Fruit fly (Drosophila melanogaster) whole organism, pupa: Measurements from ENCODE around the gene fog.

ENCODE experiments used
- CG10348 ChIP-seq: fragments of 200-800 bp; sonication (Bioruptor generic); IDR thresholded peaks from 2 replicates; pipeline ENCODE4 v1.3.6; 2022; ENCODE audit warnings: missing biosample characterization, missing genetic modification characterization
- CG14655 ChIP-seq: fragments of 200-800 bp; sonication (Bioruptor generic); optimal IDR thresholded peaks from 3 replicates; lab custom pipeline; 2017; ENCODE audit warnings: mild to moderate bottlenecking, missing biosample characterization, missing genetic modification reagents, missing genetic modification characterization
- CG15710 ChIP-seq: fragments of 200-800 bp; sonication (Bioruptor generic); optimal IDR thresholded peaks from 2 replicates; lab custom pipeline; 2018; ENCODE audit warnings: missing biosample characterization, mild to moderate bottlenecking, missing genetic modification characterization, moderate library complexity
- CG17806 ChIP-seq: fragments of 200-800 bp; sonication (Bioruptor generic); optimal IDR thresholded peaks from 2 replicates; lab custom pipeline; 2018; ENCODE audit warnings: missing biosample characterization, mild to moderate bottlenecking, missing genetic modification characterization, moderate library complexity
- CG32121 ChIP-seq: fragments of 200-800 bp; sonication (Bioruptor generic); IDR thresholded peaks from 2 replicates; pipeline ENCODE4 v1.3.6; 2022; ENCODE audit warnings: missing biosample characterization, missing genetic modification characterization
- CG34367 ChIP-seq: fragments of 200-800 bp; sonication (Bioruptor generic); optimal IDR thresholded peaks from 2 replicates; lab custom pipeline; 2018; ENCODE audit warnings: missing biosample characterization, mild to moderate bottlenecking, missing genetic modification characterization
- CG8159 ChIP-seq: fragments of 200-800 bp; sonication (Bioruptor generic); optimal IDR thresholded peaks from 3 replicates; lab custom pipeline; 2018; ENCODE audit warnings: missing biosample characterization, mild to moderate bottlenecking, missing genetic modification characterization, moderate library complexity
- CG9948 ChIP-seq: fragments of 200-800 bp; sonication (Bioruptor generic); optimal IDR thresholded peaks from 2 replicates; lab custom pipeline; 2018; ENCODE audit warnings: missing biosample characterization, mild to moderate bottlenecking, missing genetic modification characterization, moderate library complexity
- D1 ChIP-seq: fragments of 200-800 bp; sonication (Bioruptor generic); optimal IDR thresholded peaks from 2 replicates; lab custom pipeline; 2018; ENCODE audit warnings: missing biosample characterization, mild to moderate bottlenecking, missing genetic modification characterization, moderate library complexity
- EcR ChIP-seq: fragments of 200-800 bp; sonication (Bioruptor generic); optimal IDR thresholded peaks from 3 replicates; lab custom pipeline; 2019; ENCODE audit warnings: missing biosample characterization, missing genetic modification characterization, mild to moderate bottlenecking, moderate library complexity, missing genetic modification reagents
- Pif1B ChIP-seq: fragments of 200-800 bp; sonication (Bioruptor generic); optimal IDR thresholded peaks from 3 replicates; lab custom pipeline; 2016; ENCODE audit warnings: missing biosample characterization, missing genetic modification characterization
- Snoo ChIP-seq: fragments of 200-800 bp; sonication (Bioruptor generic); optimal IDR thresholded peaks from 3 replicates; lab custom pipeline; 2017; ENCODE audit warnings: missing biosample characterization, mild to moderate bottlenecking, missing genetic modification characterization, inconsistent platforms
- fd96Ca ChIP-seq: fragments of 200-800 bp; sonication (Bioruptor generic); IDR thresholded peaks from 3 replicates; pipeline ENCODE4 v1.3.6; 2022; ENCODE audit warnings: missing biosample characterization, missing genetic modification characterization
- rn ChIP-seq: fragments of 200-800 bp; sonication (Bioruptor generic); IDR thresholded peaks from 2 replicates; pipeline ENCODE4 v1.3.6; 2022; ENCODE audit warnings: missing biosample characterization, missing genetic modification characterization

dm6 chrX:22838405-22838804 lies 16.6 kb downstream of the fog start:
- TF ChIP-seq CG14655 (no peak), CG17806 (no peak), fd96Ca (GFP tag; lab: Robert Waterston, UW) (no peak), Pif1B (GFP tag; lab: Kevin White, UChicago) (no peak), CG34367 (tag; lab: Kevin White, UChicago) (no peak), CG10348 (GFP tag; lab: Robert Waterston, UW) (no peak), EcR (no peak), CG9948 (no peak), Snoo (tag; lab: Kevin White, UChicago) (no peak), rn (GFP tag; lab: Robert Waterston, UW) (no peak), CG32121 (GFP tag; lab: Robert Waterston, UW) (no peak), D1 (no peak), CG15710 (tag; lab: Kevin White, UChicago) (no peak), CG8159 (tag; lab: Kevin White, UChicago) (no peak)
